Worm (Caenorhabditis elegans): ENCODE measurements around the gene Y39G8B.13.
A peak's percentile ranks its signal among the peaks of the same experiment; 100 is the strongest.

DNA sequence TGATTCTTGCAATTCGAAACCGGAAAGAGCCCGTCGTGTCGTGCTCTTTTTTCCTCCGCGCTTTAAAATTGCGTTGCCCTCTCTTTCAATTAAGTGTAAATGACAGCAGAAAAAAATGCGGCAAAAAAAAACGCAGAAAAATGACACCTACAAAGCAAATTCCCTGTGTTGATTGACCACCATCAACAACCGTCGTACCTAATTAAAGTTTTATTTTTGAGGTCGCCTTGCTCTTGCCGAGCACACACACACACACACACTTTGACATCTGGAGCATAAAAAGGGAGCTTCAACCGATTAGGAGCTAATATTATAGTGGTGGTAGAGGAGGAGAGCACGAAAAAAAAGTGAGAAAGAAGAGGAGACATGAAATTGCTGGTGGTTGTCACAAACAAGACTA is 46.9 kb downstream of the Y39G8B.13 start:
- TF ChIP-seq ama-1 (optimal IDR thresholded peaks at IDR 0.05), result no peak
- TF ChIP-seq saeg-2 (GFP tag; IDR thresholded peaks at IDR 0.05), result no peak
- peak in 1 of 2 experiments; percentile 23 for TF ChIP-seq unc-62 (GFP tag; optimal IDR thresholded peaks at IDR 0.05 in 1 of 2)
- no peak for TF ChIP-seq unc-62 (tag; optimal IDR thresholded peaks at IDR 0.05)
- TF ChIP-seq fos-1 (tag; optimal IDR thresholded peaks at IDR 0.05), result no peak
- no peak for TF ChIP-seq lin-15B (tag; optimal IDR thresholded peaks at IDR 0.05)
- TF ChIP-seq ztf-11 (tag; optimal IDR thresholded peaks at IDR 0.05), result no peak
- TF ChIP-seq ceh-82 (tag; optimal IDR thresholded peaks at IDR 0.05), result no peak
- no peak for TF ChIP-seq zag-1 (tag; optimal IDR thresholded peaks at IDR 0.05)
- no peak for TF ChIP-seq nhr-111 (GFP tag; optimal IDR thresholded peaks at IDR 0.05)
- no peak for TF ChIP-seq nhr-237 (tag; optimal IDR thresholded peaks at IDR 0.05)
